Worm (Caenorhabditis elegans) whole organism, L1 larva: ENCODE results near the gene svh-11.

Experiments used
- C04F5.9 ChIP-seq: sonication (generic microtip); optimal IDR thresholded peaks from 2 replicates; lab custom pipeline; 2016; ENCODE audit warnings: missing genetic modification characterization, missing compliant biosample characterization
- C16A3.4 ChIP-seq: fragments of 150-350 bp; optimal IDR thresholded peaks from 2 replicates; lab custom pipeline; 2014; ENCODE audit warnings: missing biosample characterization, missing genetic modification characterization
- C34B4.2 ChIP-seq: sonication (generic microtip); optimal IDR thresholded peaks from 2 replicates; lab custom pipeline; 2017; ENCODE audit warnings: mild to moderate bottlenecking, missing genetic modification characterization, missing compliant biosample characterization
- F16B12.6 ChIP-seq: fragments of 150-350 bp; optimal IDR thresholded peaks from 2 replicates; lab custom pipeline; 2014; ENCODE audit warnings: missing biosample characterization, missing genetic modification characterization
- Y116A8C.19 ChIP-seq: sonication (generic microtip); optimal IDR thresholded peaks from 2 replicates; lab custom pipeline; 2016; ENCODE audit warnings: missing compliant biosample characterization, missing genetic modification characterization, borderline replicate concordance
- blmp-1 ChIP-seq: fragments of 150-350 bp; optimal IDR thresholded peaks from 2 replicates; lab custom pipeline; 2014; ENCODE audit warnings: missing biosample characterization, missing genetic modification characterization
- ceh-63 ChIP-seq: fragments of 200-800 bp; sonication (Bioruptor generic); optimal IDR thresholded peaks from 2 replicates; lab custom pipeline; 2018; ENCODE audit warnings: mild to moderate bottlenecking, missing genetic modification characterization, missing compliant biosample characterization
- ceh-82 ChIP-seq, 3 experiments: fragments of 150-350 bp in 1 of 3; sonication (generic microtip) in 2 of 3; optimal IDR thresholded peaks; 2 replicates each; lab custom pipeline; 2014 to 2017; ENCODE audit warnings: missing biosample characterization in 3 of 3, missing genetic modification characterization in 3 of 3
- ceh-90 ChIP-seq: sonication (generic microtip); optimal IDR thresholded peaks from 2 replicates; lab custom pipeline; 2016; ENCODE audit warnings: missing genetic modification characterization, missing compliant biosample characterization
- efl-1 ChIP-seq, 4 experiments: fragments of 150-350 bp; optimal IDR thresholded peaks in 3 of 4; peaks in 1 of 4; 1 replicate in 1 of 4; 2 replicates in 3 of 4; lab custom pipeline; 2014; ENCODE audit warnings: missing biosample characterization in 2 of 4, missing genetic modification characterization in 2 of 4, missing genetic modification reagents in 2 of 4
- efl-3 ChIP-seq: fragments of 200-800 bp; sonication (Bioruptor generic); optimal IDR thresholded peaks from 2 replicates; lab custom pipeline; 2018; ENCODE audit warnings: mild to moderate bottlenecking, missing genetic modification characterization, missing compliant biosample characterization
- egl-13 ChIP-seq: sonication (generic microtip); optimal IDR thresholded peaks from 2 replicates; lab custom pipeline; 2016; ENCODE audit warnings: missing genotype, missing genetic modification reagents, missing genetic modification characterization, missing compliant biosample characterization
- elt-3 ChIP-seq, 6 experiments: fragments of 150-350 bp in 1 of 6; sonication (generic microtip); optimal IDR thresholded peaks; 2 replicates each; lab custom pipeline; 2017 to 2018; ENCODE audit warnings: missing biosample characterization in 6 of 6, missing genetic modification characterization in 6 of 6, inconsistent platforms in 1 of 6
- ets-5 ChIP-seq: fragments of 200-800 bp; sonication (Bioruptor generic); IDR thresholded peaks from 2 replicates; pipeline ENCODE4 v1.3.6; 2022; ENCODE audit warnings: missing genetic modification characterization, missing compliant biosample characterization
- fkh-10 ChIP-seq: sonication (generic microtip); optimal IDR thresholded peaks from 2 replicates; lab custom pipeline; 2017; ENCODE audit warnings: missing biosample characterization, missing genetic modification reagents, missing genetic modification characterization
- hlh-17 ChIP-seq: fragments of 200-800 bp; sonication (Bioruptor generic); optimal IDR thresholded peaks from 2 replicates; lab custom pipeline; 2018; ENCODE audit warnings: missing genetic modification characterization, mild to moderate bottlenecking, missing compliant biosample characterization, moderate library complexity, borderline replicate concordance
- hlh-4 ChIP-seq: sonication (generic microtip); optimal IDR thresholded peaks from 2 replicates; lab custom pipeline; 2016; ENCODE audit warnings: mild to moderate bottlenecking, missing genetic modification characterization, missing compliant biosample characterization
- isw-1 ChIP-seq: fragments of 200-800 bp; sonication (Bioruptor generic); IDR thresholded peaks from 2 replicates; pipeline ENCODE4 v1.3.6; 2022; ENCODE audit warnings: missing genetic modification characterization, missing compliant biosample characterization
- lin-13 ChIP-seq: fragments of 150-350 bp; optimal IDR thresholded peaks from 2 replicates; lab custom pipeline; 2014; ENCODE audit warnings: missing biosample characterization, missing genetic modification reagents, missing genetic modification characterization
- lin-15B ChIP-seq: fragments of 150-350 bp; sonication (generic microtip); optimal IDR thresholded peaks from 3 replicates; lab custom pipeline; 2014; ENCODE audit warnings: missing biosample characterization, missing genetic modification characterization
- lin-35 ChIP-seq, 2 experiments: fragments of 150-350 bp; optimal IDR thresholded peaks; 2 replicates each; lab custom pipeline; 2014; ENCODE audit warnings: missing biosample characterization in 2 of 2, missing genetic modification characterization in 2 of 2, missing genetic modification reagents in 2 of 2
- lsy-2 ChIP-seq, 2 experiments: fragments of 150-350 bp; optimal IDR thresholded peaks; 2 replicates each; lab custom pipeline; 2014; ENCODE audit warnings: missing biosample characterization in 2 of 2, missing genetic modification characterization in 2 of 2
- mab-9 ChIP-seq: fragments of 200-800 bp; sonication (Bioruptor generic); IDR thresholded peaks from 2 replicates; pipeline ENCODE4 v1.3.6; 2022; ENCODE audit warnings: missing genetic modification reagents, missing genetic modification characterization, missing compliant biosample characterization
- mef-2 ChIP-seq: fragments of 150-350 bp; optimal IDR thresholded peaks from 2 replicates; lab custom pipeline; 2014; ENCODE audit warnings: missing biosample characterization, missing genetic modification characterization
- mep-1 ChIP-seq: fragments of 150-350 bp; optimal IDR thresholded peaks from 2 replicates; lab custom pipeline; 2014; ENCODE audit warnings: missing biosample characterization, missing genetic modification characterization
- nhr-20 ChIP-seq: sonication (generic microtip); optimal IDR thresholded peaks from 2 replicates; lab custom pipeline; 2016; ENCODE audit warnings: mild to moderate bottlenecking, missing genetic modification characterization, missing compliant biosample characterization
- nhr-237 ChIP-seq: fragments of 150-350 bp; optimal IDR thresholded peaks from 2 replicates; lab custom pipeline; 2014; ENCODE audit warnings: missing biosample characterization, missing genetic modification characterization
- nhr-71 ChIP-seq: sonication (generic microtip); optimal IDR thresholded peaks from 2 replicates; lab custom pipeline; 2016; ENCODE audit warnings: mild to moderate bottlenecking, missing genetic modification characterization, moderate library complexity, missing compliant biosample characterization
- nhr-85 ChIP-seq: sonication (generic microtip); peaks from one replicate; lab custom pipeline; 2016; ENCODE audit warnings: missing genetic modification characterization, inconsistent platforms, missing compliant biosample characterization
- nhr-90 ChIP-seq: sonication (generic microtip); optimal IDR thresholded peaks from 2 replicates; lab custom pipeline; 2016; ENCODE audit warnings: mild to moderate bottlenecking, missing genetic modification characterization, missing compliant biosample characterization; ENCODE audit not compliant: poor library complexity
- rnt-1 ChIP-seq: sonication (generic microtip); optimal IDR thresholded peaks from 2 replicates; lab custom pipeline; 2016; ENCODE audit warnings: mild to moderate bottlenecking, missing genetic modification characterization, moderate library complexity, missing compliant biosample characterization
- skn-1 ChIP-seq: fragments of 150-350 bp; optimal IDR thresholded peaks from 2 replicates; lab custom pipeline; 2014; ENCODE audit warnings: missing biosample characterization, missing genetic modification characterization
- snpc-4 ChIP-seq: fragments of 150-350 bp; optimal IDR thresholded peaks from 2 replicates; lab custom pipeline; 2014; ENCODE audit warnings: missing biosample characterization, missing genetic modification characterization
- snu-23 ChIP-seq: sonication (generic microtip); optimal IDR thresholded peaks from 2 replicates; lab custom pipeline; 2016; ENCODE audit warnings: missing genetic modification characterization, missing compliant biosample characterization
- sox-4 ChIP-seq: sonication (generic microtip); optimal IDR thresholded peaks from 2 replicates; lab custom pipeline; 2016; ENCODE audit warnings: missing genetic modification characterization, missing compliant biosample characterization
- sup-37 ChIP-seq: fragments of 200-800 bp; sonication (Bioruptor generic); optimal IDR thresholded peaks from 2 replicates; lab custom pipeline; 2018; ENCODE audit warnings: mild to moderate bottlenecking, missing genetic modification characterization, missing compliant biosample characterization
- swsn-7 ChIP-seq: sonication (generic microtip); optimal IDR thresholded peaks from 2 replicates; lab custom pipeline; 2016; ENCODE audit warnings: missing genetic modification characterization, missing compliant biosample characterization
- tlp-1 ChIP-seq: fragments of 150-350 bp; optimal IDR thresholded peaks from 2 replicates; lab custom pipeline; 2014; ENCODE audit warnings: missing biosample characterization, missing genetic modification characterization
- unc-30 ChIP-seq: sonication (generic microtip); optimal IDR thresholded peaks from 2 replicates; lab custom pipeline; 2017; ENCODE audit warnings: missing biosample characterization, missing genetic modification characterization
- unc-86 ChIP-seq: sonication (generic microtip); optimal IDR thresholded peaks from 2 replicates; lab custom pipeline; 2016; ENCODE audit warnings: missing genetic modification characterization, missing compliant biosample characterization
- vab-15 ChIP-seq: sonication (generic microtip); optimal IDR thresholded peaks from 2 replicates; lab custom pipeline; 2017; ENCODE audit warnings: missing genotype, mild to moderate bottlenecking, missing genetic modification characterization, missing compliant biosample characterization
- ztf-11 ChIP-seq, 2 experiments: sonication (generic microtip); optimal IDR thresholded peaks; 2 replicates each; lab custom pipeline; 2016 to 2017; ENCODE audit warnings: missing genetic modification characterization in 2 of 2, missing biosample characterization in 1 of 2, missing compliant biosample characterization in 1 of 2

svh-11 gene

DNA sequence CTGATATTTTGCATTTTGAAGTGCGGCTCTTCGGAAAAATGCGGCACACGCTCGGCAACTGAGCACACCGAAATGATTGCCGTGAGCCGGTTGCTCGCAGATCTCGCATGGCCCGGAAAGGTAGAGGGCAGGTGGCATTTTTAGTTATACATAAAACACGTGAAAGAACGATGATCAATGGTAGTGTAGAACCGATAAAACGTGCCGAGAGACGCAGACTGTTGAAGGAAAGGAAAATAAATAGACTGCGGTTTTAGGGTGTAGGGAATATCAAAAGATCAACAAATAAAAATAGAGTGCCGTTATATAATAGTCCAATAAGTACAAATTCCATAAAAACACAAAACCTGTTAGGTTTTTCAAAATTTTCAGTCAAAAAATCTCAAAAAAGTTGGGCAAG is 5.0 kb downstream of the svh-11 start, which contains the start of gene nhr-133 (continued):
- TF ChIP-seq nhr-85 (tag; lab: Kevin White, UChicago) (no peak), elt-3 (tag; optimal IDR thresholded peaks at IDR 0.05; lab: Kevin White, UChicago) (no peak), lin-15B (tag; lab: Kevin White, UChicago) (no peak), ceh-82 (tag; optimal IDR thresholded peaks at IDR 0.05; lab: Kevin White, UChicago) (no peak), sox-4 (tag; lab: Kevin White, UChicago) (no peak), nhr-237 (tag; lab: Kevin White, UChicago) (no peak), skn-1 (tag; lab: Kevin White, UChicago) (no peak), snu-23 (peak; percentile 39), C04F5.9 (no peak), ztf-11 (tag; optimal IDR thresholded peaks at IDR 0.05; lab: Kevin White, UChicago) (no peak)

- TF ChIP-seq blmp-1 (tag; lab: Kevin White, UChicago) (peak; percentile 2), snu-23 (peak; percentile 2), vab-15 (tag; lab: Kevin White, UChicago) (no peak), lsy-2 (tag; optimal IDR thresholded peaks at IDR 0.05; lab: Kevin White, UChicago) (peak in 1 of 2 experiments; percentile 14), lin-13 (GFP tag; lab: Kevin White, UChicago) (no peak), skn-1 (tag; lab: Kevin White, UChicago) (peak; percentile 34), nhr-20 (tag; lab: Kevin White, UChicago) (peak; percentile 36), unc-86 (tag; lab: Kevin White, UChicago) (peak; percentile 10), nhr-71 (peak; percentile 11), mep-1 (tag; lab: Kevin White, UChicago) (peak; percentile 0), lin-35 (GFP tag; optimal IDR thresholded peaks at IDR 0.05; lab: Kevin White, UChicago) (peak in 1 of 2 experiments; percentile 16), sup-37 (GFP tag; lab: Kevin White, UChicago) (no peak), efl-1 (optimal IDR thresholded peaks at IDR 0.05; lab: Kevin White, UChicago) (no peak), efl-1 (GFP tag; optimal IDR thresholded peaks at IDR 0.05 in 1 of 2; lab: Kevin White, UChicago) (peak in 1 of 2 experiments; percentile 54)
- TF ChIP-seq, all 84 proteins: peak for 10
These were observed 7.6 kb downstream of the svh-11 start, which contains the start of gene nhr-184 for ce11 chrV:2214428-2215038. nhr-184 (minus strand) TSS chrV:2214478.

DNA sequence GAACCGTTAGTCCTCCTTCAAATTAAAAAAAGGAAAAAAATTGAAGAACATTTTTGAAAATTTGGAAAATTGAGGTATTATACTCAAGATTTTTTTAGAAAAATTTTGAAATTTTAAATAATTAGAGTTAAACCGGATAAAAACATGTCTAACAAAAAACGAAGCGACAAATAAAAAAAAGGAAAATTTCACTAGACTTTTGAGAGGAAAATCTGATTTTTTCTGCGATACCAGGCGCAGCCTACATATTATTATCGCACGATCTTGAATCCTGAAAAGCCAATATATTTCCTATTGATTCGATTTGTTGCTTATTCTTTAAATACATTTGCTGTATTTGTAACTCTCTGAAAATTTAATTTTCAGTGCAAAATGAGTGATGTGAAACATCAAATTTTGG is 8.5 kb downstream of the svh-11 start, which contains the start of gene nstp-8:
Gene nstp-8, plus strand, starts transcription at position 301 of the 400 bp plus-strand sequence.
- TF ChIP-seq blmp-1 (tag; lab: Kevin White, UChicago): peak; percentile 30
- no peak for TF ChIP-seq lsy-2 (tag; optimal IDR thresholded peaks at IDR 0.05; lab: Kevin White, UChicago)

- TF ChIP-seq tlp-1 (tag; lab: Kevin White, UChicago) (no peak), Y116A8C.19 (no peak), efl-3 (GFP tag; lab: Kevin White, UChicago) (no peak), hlh-4 (tag; lab: Kevin White, UChicago) (no peak), nhr-90 (no peak), efl-1 (optimal IDR thresholded peaks at IDR 0.05; lab: Kevin White, UChicago) (no peak), efl-1 (GFP tag; optimal IDR thresholded peaks at IDR 0.05 in 1 of 2; lab: Kevin White, UChicago) (no peak), unc-86 (tag; lab: Kevin White, UChicago) (no peak)
These were observed 10.0 kb downstream of the svh-11 start for ce11 chrV:2216927-2217326.

- TF ChIP-seq ceh-63 (GFP tag; lab: Kevin White, UChicago) (no peak), mef-2 (tag; lab: Kevin White, UChicago) (no peak), sox-4 (tag; lab: Kevin White, UChicago) (no peak), snpc-4 (tag; lab: Kevin White, UChicago) (no peak), isw-1 (GFP tag; lab: Robert Waterston, UW) (no peak), unc-30 (tag; lab: Kevin White, UChicago) (no peak), lsy-2 (tag; optimal IDR thresholded peaks at IDR 0.05; lab: Kevin White, UChicago) (peak in 1 of 2 experiments; percentile 42), mab-9 (GFP tag; lab: Robert Waterston, UW) (no peak), C04F5.9 (no peak), ets-5 (GFP tag; lab: Robert Waterston, UW) (no peak), swsn-7 (tag; lab: Kevin White, UChicago) (peak; percentile 32), skn-1 (tag; lab: Kevin White, UChicago) (peak; percentile 66), ceh-90 (tag; lab: Kevin White, UChicago) (no peak), unc-86 (tag; lab: Kevin White, UChicago) (no peak), hlh-17 (GFP tag; lab: Kevin White, UChicago) (no peak), nhr-85 (tag; lab: Kevin White, UChicago) (peak; percentile 72), mep-1 (tag; lab: Kevin White, UChicago) (peak; percentile 60), egl-13 (no peak), elt-3 (tag; optimal IDR thresholded peaks at IDR 0.05; lab: Kevin White, UChicago) (no peak), C34B4.2 (tag; lab: Kevin White, UChicago) (no peak), rnt-1 (tag; lab: Kevin White, UChicago) (no peak), F16B12.6 (tag; lab: Kevin White, UChicago) (no peak), fkh-10 (GFP tag; lab: Kevin White, UChicago) (no peak), C16A3.4 (no peak)
These were observed 11.9 kb downstream of the svh-11 start, which contains the start of gene nhr-56 for ce11 chrV:2218803-2219202. nhr-56 (plus strand) TSS chrV:2219004.
